Worm (Caenorhabditis elegans) whole organism, young adult: Measurements from ENCODE around the gene ZK795.3.

Source experiments
- F37B4.10 ChIP-seq: fragments of 200-800 bp; sonication (Bioruptor generic); IDR thresholded peaks from 2 replicates; pipeline ENCODE4 v1.3.6; 2022; ENCODE audit warnings: missing genetic modification characterization, missing compliant biosample characterization
- T26A5.8 ChIP-seq: sonication (generic microtip); optimal IDR thresholded peaks from 2 replicates; lab custom pipeline; 2016; ENCODE audit warnings: missing genetic modification characterization, missing compliant biosample characterization
- atf-7 ChIP-seq: sonication (generic microtip); optimal IDR thresholded peaks from 2 replicates; lab custom pipeline; 2017; ENCODE audit warnings: mild to moderate bottlenecking, missing genetic modification characterization, missing compliant biosample characterization
- chd-7 ChIP-seq: sonication (generic microtip); optimal IDR thresholded peaks from 2 replicates; lab custom pipeline; 2016; ENCODE audit warnings: mild to moderate bottlenecking, missing genetic modification characterization, moderate library complexity, missing compliant biosample characterization
- madf-8 ChIP-seq: fragments of 200-800 bp; sonication (Bioruptor generic); conservative IDR thresholded peaks from 2 replicates; pipeline ENCODE4 v1.3.6; 2022; ENCODE audit warnings: missing genetic modification reagents, missing genetic modification characterization, missing compliant biosample characterization
- somi-1 ChIP-seq: fragments of 200-800 bp; sonication (Bioruptor generic); optimal IDR thresholded peaks from 2 replicates; lab custom pipeline; 2018; ENCODE audit warnings: mild to moderate bottlenecking, missing genetic modification characterization, missing compliant biosample characterization
- unc-130 ChIP-seq: sonication (generic microtip); optimal IDR thresholded peaks from 2 replicates; lab custom pipeline; 2016; ENCODE audit warnings: missing genetic modification reagents, missing genetic modification characterization, missing compliant biosample characterization
- unc-62 ChIP-seq: fragments of 150-350 bp; optimal IDR thresholded peaks from 2 replicates; lab custom pipeline; 2014; ENCODE audit warnings: missing biosample characterization, missing genetic modification reagents, missing genetic modification characterization
- xnd-1 ChIP-seq: sonication (generic microtip); optimal IDR thresholded peaks from 2 replicates; lab custom pipeline; 2016; ENCODE audit warnings: missing genotype, missing genetic modification reagents, missing genetic modification characterization, missing compliant biosample characterization
- zfh-2 ChIP-seq: fragments of 200-800 bp; sonication (Bioruptor generic); conservative IDR thresholded peaks from 2 replicates; pipeline ENCODE4 v1.3.6; 2022; ENCODE audit warnings: missing genetic modification reagents, missing genetic modification characterization, missing compliant biosample characterization
- ztf-26 ChIP-seq: sonication (generic microtip); optimal IDR thresholded peaks from 2 replicates; lab custom pipeline; 2017; ENCODE audit warnings: missing genetic modification characterization, missing compliant biosample characterization

DNA sequence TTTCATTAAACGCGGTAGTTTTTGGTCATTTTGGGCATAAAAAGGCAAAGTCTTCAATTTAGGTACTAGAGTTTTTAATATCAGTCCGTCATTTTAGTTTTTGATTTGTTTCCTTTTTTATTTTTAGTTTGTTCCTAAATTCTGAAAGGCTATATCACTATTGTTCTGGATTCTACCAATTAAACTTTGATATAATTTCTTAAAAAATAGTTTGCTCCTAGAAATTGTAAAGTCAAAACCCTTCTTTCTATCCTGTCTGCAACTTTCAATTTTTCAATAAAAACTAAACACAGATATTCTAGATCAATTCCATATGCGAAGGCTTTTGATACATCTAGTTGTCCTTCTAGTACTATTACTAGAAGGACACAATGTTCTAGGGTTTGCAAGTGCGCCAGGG lies 13.9 kb downstream of the ZK795.3 start, which contains the start of gene K08E7.5:
- TF ChIP-seq unc-62 (GFP tag; lab: Kevin White, UChicago) (no peak), xnd-1 (no peak), somi-1 (GFP tag; lab: Kevin White, UChicago) (no peak), zfh-2 (no peak), atf-7 (tag; lab: Kevin White, UChicago) (no peak), unc-130 (GFP tag; lab: Kevin White, UChicago) (no peak), F37B4.10 (GFP tag; lab: Robert Waterston, UW) (no peak), madf-8 (GFP tag; lab: Robert Waterston, UW) (no peak), chd-7 (tag; lab: Kevin White, UChicago) (no peak), ztf-26 (tag; lab: Kevin White, UChicago) (no peak), T26A5.8 (no peak)
